Fruit fly (Drosophila melanogaster): ENCODE measurements around the gene Fit2.

The Fit2 gene

dm6 chr3L:17012017-17012719 lies 12.0 kb upstream of the Fit2 start, which contains the start of gene CG3764:
TSS of gene CG3764 (minus strand) at chr3L:17012565.
- TF ChIP-seq noc (tag; optimal IDR thresholded peaks at IDR 0.05) = peak; percentile 60

dm6 chr3L:17015663-17016575 lies 8.2 kb upstream of the Fit2 start, which contains the start of the genes CG6664 and CG7728:
TSS of gene CG6664 (minus strand) at chr3L:17016180.
TSS of gene CG7728 (plus strand) at chr3L:17016536.
- no peak for TF ChIP-seq noc (tag; optimal IDR thresholded peaks at IDR 0.05)

dm6 chr3L:17016576-17016917 lies 7.6 kb upstream of the Fit2 start:
- no peak for TF ChIP-seq noc (tag; optimal IDR thresholded peaks at IDR 0.05)

dm6 chr3L:17022756-17023155 lies 1.4 kb upstream of the Fit2 start, which contains the start of gene CG6652:
TSS of gene CG6652 (minus strand) at chr3L:17022856.
- TF ChIP-seq noc (tag; optimal IDR thresholded peaks at IDR 0.05) = no peak

- no peak for TF ChIP-seq noc (tag; optimal IDR thresholded peaks at IDR 0.05)
Observed at dm6 chr3L:17023641-17024040, 487 bp upstream of the Fit2 start, which contains the start of gene a10. TSS of gene a10 (minus strand) at chr3L:17023741.

dm6 chr3L:17027310-17027709 lies 3.2 kb downstream of the Fit2 start, which contains the start of gene CG7730:
TSS of gene CG7730 (plus strand) at chr3L:17027515.
- no peak for TF ChIP-seq noc (tag; optimal IDR thresholded peaks at IDR 0.05)

- no peak for TF ChIP-seq noc (tag; optimal IDR thresholded peaks at IDR 0.05)
Observed at dm6 chr3L:17031971-17032370, 7.8 kb downstream of the Fit2 start, which contains the start of gene Ilp8. TSS of gene Ilp8 (minus strand) at chr3L:17032080.

dm6 chr3L:17033309-17033708 lies 9.2 kb downstream of the Fit2 start:
- no peak for TF ChIP-seq noc (tag; optimal IDR thresholded peaks at IDR 0.05)

- no peak for TF ChIP-seq noc (tag; optimal IDR thresholded peaks at IDR 0.05)
Observed at dm6 chr3L:17035492-17035891, 11.4 kb downstream of the Fit2 start, which contains the start of gene beg. TSS of gene beg (plus strand) at chr3L:17035668.

- TF ChIP-seq noc (tag; optimal IDR thresholded peaks at IDR 0.05) = no peak
Observed at dm6 chr3L:17042297-17042921, 18.3 kb downstream of the Fit2 start, which contains the start of the genes scaf6 and Papst2. TSS of gene scaf6 (minus strand) at chr3L:17042574. TSS of gene Papst2 (plus strand) at chr3L:17042797.

- no peak for TF ChIP-seq noc (tag; optimal IDR thresholded peaks at IDR 0.05)
Observed at dm6 chr3L:17044799-17045198, 20.7 kb downstream of the Fit2 start, which contains the start of gene Pop5. TSS of gene Pop5 (minus strand) at chr3L:17045038.

- no peak for TF ChIP-seq noc (tag; optimal IDR thresholded peaks at IDR 0.05)
Observed at dm6 chr3L:17045431-17046238, 21.5 kb downstream of the Fit2 start, which contains the start of gene TpnC73F. TSS of gene TpnC73F (plus strand) at chr3L:17046063.

- peak; percentile 9 for TF ChIP-seq noc (tag; optimal IDR thresholded peaks at IDR 0.05)
Observed at dm6 chr3L:17047811-17048239, 23.7 kb downstream of the Fit2 start.

dm6 chr3L:17049314-17049713 lies 25.2 kb downstream of the Fit2 start, which contains the start of gene rogdi:
TSS of gene rogdi (plus strand) at chr3L:17049512.
- TF ChIP-seq noc (tag; optimal IDR thresholded peaks at IDR 0.05) = no peak

dm6 chr3L:17049912-17050345 lies 25.8 kb downstream of the Fit2 start:
- peak; percentile 88 for TF ChIP-seq noc (tag; optimal IDR thresholded peaks at IDR 0.05)

All from whole organism, larva.